Worm (Caenorhabditis elegans) whole organism, young adult: ENCODE results near the gene Y32H12A.8.

Experiments used
- C06A6.2 ChIP-seq: fragments of 200-800 bp; sonication (Bioruptor generic); conservative IDR thresholded peaks from 2 replicates; pipeline ENCODE4 v1.3.6; 2022; ENCODE audit warnings: missing genetic modification characterization, missing compliant biosample characterization
- ccch-3 ChIP-seq: fragments of 200-800 bp; sonication (Bioruptor generic); optimal IDR thresholded peaks from 2 replicates; lab custom pipeline; 2018; ENCODE audit warnings: mild to moderate bottlenecking, missing genetic modification characterization, missing compliant biosample characterization
- ceh-100 ChIP-seq: fragments of 200-800 bp; sonication (Bioruptor generic); IDR thresholded peaks from 2 replicates; pipeline ENCODE4 v1.3.6; 2022; ENCODE audit warnings: missing genetic modification reagents, missing genetic modification characterization, missing compliant biosample characterization
- lin-35 ChIP-seq, 3 experiments: fragments of 150-350 bp in 2 of 3; sonication (generic microtip) in 1 of 3; optimal IDR thresholded peaks; 2 replicates each; lab custom pipeline; 2014 to 2018; ENCODE audit warnings: missing biosample characterization in 3 of 3, missing genetic modification characterization in 3 of 3, missing genetic modification reagents in 3 of 3
- nfya-2 ChIP-seq: fragments of 200-800 bp; sonication (Bioruptor generic); IDR thresholded peaks from 2 replicates; pipeline ENCODE4 v1.3.6; 2022; ENCODE audit warnings: missing genetic modification reagents, missing genetic modification characterization, missing compliant biosample characterization

DNA sequence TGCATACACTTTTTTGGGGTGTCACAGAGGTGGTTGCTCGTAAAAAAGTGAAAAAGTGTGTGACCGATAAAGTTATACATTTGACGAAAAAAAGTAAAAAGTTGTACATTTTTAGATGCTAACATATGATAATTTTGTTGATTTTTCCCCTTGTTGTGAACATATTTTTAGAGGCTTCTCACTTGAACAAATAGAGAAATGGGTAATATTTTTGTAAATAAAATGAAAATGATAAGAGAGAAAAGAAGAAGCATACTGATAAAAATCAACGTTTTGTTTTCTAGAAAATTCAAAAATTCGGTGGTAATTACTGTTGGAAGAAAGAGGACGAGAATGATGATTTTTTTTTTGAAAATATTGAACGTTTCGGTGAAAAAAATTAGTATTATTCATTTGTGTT lies 14.4 kb upstream of the Y32H12A.8 start:
- no peak for TF ChIP-seq C06A6.2 (GFP tag; lab: Robert Waterston, UW)
- no peak for TF ChIP-seq lin-35 (GFP tag; optimal IDR thresholded peaks at IDR 0.05; lab: Kevin White, UChicago)
- no peak for TF ChIP-seq ccch-3 (GFP tag; lab: Kevin White, UChicago)
- TF ChIP-seq nfya-2 (GFP tag; lab: Robert Waterston, UW) = no peak
- no peak for TF ChIP-seq ceh-100 (GFP tag; lab: Robert Waterston, UW)
